Worm (Caenorhabditis elegans): ENCODE data around the gene col-180.

ce11 chrX:11743723-11744122 lies 31.6 kb upstream of the col-180 start:
- TF ChIP-seq pqm-1 (tag; optimal IDR thresholded peaks at IDR 0.05), result no peak
- TF ChIP-seq ztf-11 (tag; optimal IDR thresholded peaks at IDR 0.05), result no peak
